Fruit fly (Drosophila melanogaster) whole organism, embryonic: ENCODE measurements around the gene kat80.

Experiments used
- Adf1 ChIP-seq: fragments of 200-800 bp; sonication (Bioruptor generic); IDR thresholded peaks from 2 replicates; pipeline ENCODE4 v1.3.6; 2022; ENCODE audit warnings: missing biosample characterization, missing genetic modification characterization
- CG10366 ChIP-seq: fragments of 200-800 bp; sonication (Bioruptor generic); IDR thresholded peaks from 2 replicates; pipeline ENCODE4 v1.3.6; 2022; ENCODE audit warnings: missing biosample characterization, missing genetic modification characterization
- CG11695 ChIP-seq: fragments of 200-800 bp; sonication (Bioruptor generic); IDR thresholded peaks from 3 replicates; pipeline ENCODE4 v1.3.6; 2022; ENCODE audit warnings: missing biosample characterization, missing genetic modification characterization
- CG12769 ChIP-seq: fragments of 200-800 bp; sonication (Bioruptor generic); optimal IDR thresholded peaks from 2 replicates; lab custom pipeline; 2019; ENCODE audit warnings: missing biosample characterization, mild to moderate bottlenecking, missing genetic modification characterization, moderate library complexity
- CG14441 ChIP-seq: fragments of 200-800 bp; sonication (Bioruptor generic); IDR thresholded peaks from 2 replicates; pipeline ENCODE4 v1.3.6; 2022; ENCODE audit warnings: missing biosample characterization, missing genetic modification characterization
- CG15696 ChIP-seq: fragments of 200-800 bp; sonication (Bioruptor generic); optimal IDR thresholded peaks from 2 replicates; lab custom pipeline; 2019; ENCODE audit warnings: missing biosample characterization, mild to moderate bottlenecking, missing genetic modification characterization, moderate library complexity
- CG1647 ChIP-seq: fragments of 200-800 bp; sonication (Bioruptor generic); optimal IDR thresholded peaks from 3 replicates; lab custom pipeline; 2016; ENCODE audit warnings: missing biosample characterization, missing genetic modification characterization
- CG16779 ChIP-seq: fragments of 200-800 bp; sonication (Bioruptor generic); IDR thresholded peaks from 2 replicates; pipeline ENCODE4 v1.3.6; 2022; ENCODE audit warnings: missing biosample characterization, missing genetic modification characterization
- CG18599 ChIP-seq: fragments of 200-800 bp; sonication (Bioruptor generic); optimal IDR thresholded peaks from 3 replicates; lab custom pipeline; 2017; ENCODE audit warnings: missing biosample characterization, missing genetic modification characterization, mild to moderate bottlenecking, moderate library complexity, missing genetic modification reagents
- CG2199 ChIP-seq: fragments of 200-800 bp; sonication (Bioruptor generic); IDR thresholded peaks from 3 replicates; pipeline ENCODE4 v1.3.6; 2022; ENCODE audit warnings: missing biosample characterization, missing genetic modification characterization
- CG2712 ChIP-seq: fragments of 200-800 bp; optimal IDR thresholded peaks from 3 replicates; lab custom pipeline; 2019; ENCODE audit warnings: missing biosample characterization, mild to moderate bottlenecking, missing genetic modification characterization, moderate library complexity
- CG3163 ChIP-seq: fragments of 200-800 bp; sonication (Bioruptor generic); optimal IDR thresholded peaks from 3 replicates; lab custom pipeline; 2016; ENCODE audit warnings: missing biosample characterization, missing genetic modification characterization
- CG3995 ChIP-seq: fragments of 200-800 bp; sonication (Bioruptor generic); optimal IDR thresholded peaks from 3 replicates; lab custom pipeline; 2016; ENCODE audit warnings: missing biosample characterization, missing genetic modification characterization
- CG4282 ChIP-seq: fragments of 200-800 bp; sonication (Bioruptor generic); optimal IDR thresholded peaks from 2 replicates; lab custom pipeline; 2016; ENCODE audit warnings: missing biosample characterization, missing genetic modification characterization
- CG9727 ChIP-seq: fragments of 200-800 bp; sonication (Bioruptor generic); optimal IDR thresholded peaks from 3 replicates; lab custom pipeline; 2017; ENCODE audit warnings: missing biosample characterization, mild to moderate bottlenecking, missing genetic modification characterization
- D ChIP-seq, 2 experiments: fragments of 200-800 bp in 1 of 2; fragments of >200 bp in 1 of 2; sonication (Bioruptor generic) in 1 of 2; optimal IDR thresholded peaks; 2 replicates in 1 of 2; 3 replicates in 1 of 2; lab custom pipeline; 2017; ENCODE audit warnings: mild to moderate bottlenecking in 1 of 2, missing biosample characterization in 1 of 2, missing genetic modification characterization in 1 of 2, missing genetic modification reagents in 1 of 2
- Dek ChIP-seq: fragments of 200-800 bp; sonication (Bioruptor generic); optimal IDR thresholded peaks from 3 replicates; lab custom pipeline; 2019; ENCODE audit warnings: missing biosample characterization, mild to moderate bottlenecking, missing genetic modification characterization, moderate library complexity
- H15 ChIP-seq: fragments of 200-800 bp; sonication (Bioruptor generic); IDR thresholded peaks from 3 replicates; pipeline ENCODE4 v1.3.6; 2022; ENCODE audit warnings: missing biosample characterization, missing genetic modification characterization
- HLH54F ChIP-seq: fragments of 200-800 bp; sonication (Bioruptor generic); optimal IDR thresholded peaks from 3 replicates; lab custom pipeline; 2016; ENCODE audit warnings: missing biosample characterization, missing genetic modification characterization
- Nf-YA ChIP-seq: fragments of 200-800 bp; sonication (Bioruptor generic); IDR thresholded peaks from 2 replicates; pipeline ENCODE4 v1.3.6; 2022; ENCODE audit warnings: missing biosample characterization, missing genetic modification characterization
- NfI ChIP-seq: fragments of 200-800 bp; sonication (Bioruptor generic); optimal IDR thresholded peaks from 3 replicates; lab custom pipeline; 2018; ENCODE audit warnings: missing biosample characterization, mild to moderate bottlenecking, missing genetic modification characterization, moderate library complexity
- Poxn ChIP-seq: fragments of 200-800 bp; sonication (Bioruptor generic); IDR thresholded peaks from 2 replicates; pipeline ENCODE4 v1.3.6; 2022; ENCODE audit warnings: missing biosample characterization, missing genetic modification characterization
- Sin3A ChIP-seq: fragments of >200 bp; optimal IDR thresholded peaks from 2 replicates; lab custom pipeline; 2018
- TFAM ChIP-seq: fragments of 200-800 bp; sonication (Bioruptor generic); optimal IDR thresholded peaks from 2 replicates; lab custom pipeline; 2017; ENCODE audit warnings: missing biosample characterization, missing genetic modification characterization, inconsistent platforms
- Xbp1 ChIP-seq: fragments of 200-800 bp; sonication (Bioruptor generic); optimal IDR thresholded peaks from 3 replicates; lab custom pipeline; 2016; ENCODE audit warnings: missing biosample characterization, mild to moderate bottlenecking, missing genetic modification characterization
- amos ChIP-seq: fragments of 200-800 bp; sonication (Bioruptor generic); IDR thresholded peaks from 2 replicates; pipeline ENCODE4 v1.3.6; 2022; ENCODE audit warnings: missing biosample characterization, missing genetic modification characterization; ENCODE audit not compliant: partially characterized antibody
- ash1 ChIP-seq: fragments of 200-800 bp; sonication (Bioruptor generic); optimal IDR thresholded peaks from 2 replicates; lab custom pipeline; 2018; ENCODE audit warnings: missing biosample characterization, mild to moderate bottlenecking, missing genetic modification characterization
- az2 ChIP-seq: fragments of 200-800 bp; sonication (Bioruptor generic); optimal IDR thresholded peaks from 3 replicates; lab custom pipeline; 2016; ENCODE audit warnings: missing biosample characterization, missing genetic modification characterization
- chm ChIP-seq: fragments of 200-800 bp; sonication (Bioruptor generic); IDR thresholded peaks from 2 replicates; pipeline ENCODE4 v1.3.6; 2022; ENCODE audit warnings: missing biosample characterization, missing genetic modification characterization
- dmrt11E ChIP-seq: fragments of 200-800 bp; sonication (Bioruptor generic); optimal IDR thresholded peaks from 3 replicates; lab custom pipeline; 2018; ENCODE audit warnings: missing biosample characterization, mild to moderate bottlenecking, missing genetic modification characterization, moderate library complexity
- ewg ChIP-seq: fragments of 200-800 bp; sonication (Bioruptor generic); optimal IDR thresholded peaks from 3 replicates; lab custom pipeline; 2017; ENCODE audit warnings: mild to moderate bottlenecking, missing biosample characterization, missing genetic modification reagents, missing genetic modification characterization
- fu2 ChIP-seq: fragments of 200-800 bp; sonication (Bioruptor generic); optimal IDR thresholded peaks from 2 replicates; lab custom pipeline; 2016; ENCODE audit warnings: missing biosample characterization, missing genetic modification characterization
- gfzf ChIP-seq: fragments of 200-800 bp; sonication (Bioruptor generic); optimal IDR thresholded peaks from 2 replicates; lab custom pipeline; 2016; ENCODE audit warnings: missing biosample characterization, mild to moderate bottlenecking, missing genetic modification characterization, moderate library complexity
- grn ChIP-seq: fragments of 200-800 bp; sonication (Bioruptor generic); optimal IDR thresholded peaks from 3 replicates; lab custom pipeline; 2017; ENCODE audit warnings: missing biosample characterization, missing genetic modification characterization
- ham ChIP-seq: fragments of 200-800 bp; sonication (Bioruptor generic); IDR thresholded peaks from 2 replicates; pipeline ENCODE4 v1.3.6; 2022; ENCODE audit warnings: missing biosample characterization, missing genetic modification characterization
- hkb ChIP-seq, 2 experiments: fragments of 200-800 bp in 1 of 2; fragments of >200 bp in 1 of 2; sonication (Bioruptor generic) in 1 of 2; IDR thresholded peaks in 1 of 2; optimal IDR thresholded peaks in 1 of 2; 2 replicates each; pipeline versions ENCODE4 v1.3.6 to Lab custom; 2017 to 2022; ENCODE audit warnings: missing biosample characterization in 1 of 2, missing genetic modification characterization in 1 of 2
- kay ChIP-seq: fragments of 200-800 bp; sonication (Bioruptor generic); optimal IDR thresholded peaks from 2 replicates; lab custom pipeline; 2016; ENCODE audit warnings: missing biosample characterization, missing genetic modification characterization
- nerfin-1 ChIP-seq: fragments of 200-800 bp; sonication (Bioruptor generic); optimal IDR thresholded peaks from 3 replicates; lab custom pipeline; 2019; ENCODE audit warnings: missing biosample characterization, mild to moderate bottlenecking, missing genetic modification characterization, moderate library complexity
- nerfin-2 ChIP-seq: fragments of 200-800 bp; sonication (Bioruptor generic); IDR thresholded peaks from 2 replicates; pipeline ENCODE4 v1.3.6; 2022; ENCODE audit warnings: missing biosample characterization, missing genetic modification characterization; ENCODE audit not compliant: partially characterized antibody
- odd ChIP-seq: fragments of 200-800 bp; sonication (Bioruptor generic); optimal IDR thresholded peaks from 2 replicates; lab custom pipeline; 2017; ENCODE audit warnings: missing biosample characterization, mild to moderate bottlenecking, missing genetic modification characterization
- pita ChIP-seq: fragments of 200-800 bp; sonication (Bioruptor generic); optimal IDR thresholded peaks from 2 replicates; lab custom pipeline; 2017; ENCODE audit warnings: missing biosample characterization, mild to moderate bottlenecking, missing genetic modification characterization
- pzg ChIP-seq: fragments of 200-800 bp; sonication (Bioruptor generic); optimal IDR thresholded peaks from 3 replicates; lab custom pipeline; 2018; ENCODE audit warnings: missing biosample characterization, mild to moderate bottlenecking, missing genetic modification characterization, moderate library complexity
- repo ChIP-seq: fragments of 200-800 bp; sonication (Bioruptor generic); optimal IDR thresholded peaks from 2 replicates; lab custom pipeline; 2016; ENCODE audit warnings: missing biosample characterization, missing genetic modification characterization
- ro ChIP-seq: fragments of 200-800 bp; sonication (Bioruptor generic); IDR thresholded peaks from 2 replicates; pipeline ENCODE4 v1.3.6; 2022; ENCODE audit warnings: missing biosample characterization, missing genetic modification characterization
- sd ChIP-seq: fragments of 200-800 bp; sonication (Bioruptor generic); optimal IDR thresholded peaks from 3 replicates; lab custom pipeline; 2018; ENCODE audit warnings: missing biosample characterization, mild to moderate bottlenecking, missing genetic modification characterization, moderate library complexity
- sens ChIP-seq: fragments of 200-800 bp; sonication (Bioruptor generic); peaks from one replicate; lab custom pipeline; 2016; ENCODE audit warnings: missing biosample characterization, missing genetic modification characterization
- slp2 ChIP-seq: fragments of 200-800 bp; sonication (Bioruptor generic); optimal IDR thresholded peaks from 2 replicates; lab custom pipeline; 2016; ENCODE audit warnings: missing biosample characterization, missing genetic modification characterization
- ssp ChIP-seq: fragments of 200-800 bp; sonication (Bioruptor generic); IDR thresholded peaks from 2 replicates; pipeline ENCODE4 v1.3.6; 2022; ENCODE audit warnings: missing biosample characterization, missing genetic modification characterization
- wek ChIP-seq: fragments of 200-800 bp; sonication (Bioruptor generic); optimal IDR thresholded peaks from 3 replicates; lab custom pipeline; 2018; ENCODE audit warnings: missing biosample characterization, mild to moderate bottlenecking, missing genetic modification characterization, moderate library complexity

The kat80 gene

DNA sequence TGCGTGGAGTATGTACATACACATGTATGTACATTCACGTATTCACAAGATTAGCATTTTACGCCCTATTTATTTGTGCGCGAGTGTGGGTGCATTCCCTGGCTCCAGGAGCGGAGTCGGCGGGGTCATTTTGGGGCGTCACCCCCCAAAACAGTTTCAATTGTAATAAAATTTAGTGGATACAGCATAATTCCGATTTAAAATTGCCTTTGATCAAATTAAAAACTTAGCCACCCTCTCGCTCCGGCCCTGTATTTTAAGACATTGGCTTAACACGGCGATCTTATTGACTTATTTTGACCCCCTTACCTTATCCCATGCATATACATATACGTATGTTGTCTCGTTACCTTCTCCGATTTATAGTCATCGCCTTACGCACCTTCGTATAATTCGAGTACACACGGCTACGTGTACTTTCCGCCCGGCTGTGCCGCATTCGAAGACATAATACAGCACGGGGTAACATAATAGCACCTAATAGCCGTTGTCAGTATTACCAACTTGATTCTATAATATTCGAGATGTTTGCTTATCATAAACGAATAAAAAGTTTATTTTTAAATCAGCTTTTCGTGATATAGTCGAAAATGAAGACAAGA lies 3.5 kb upstream of the kat80 start (continued):
- TF ChIP-seq CG10366 (GFP tag; lab: Robert Waterston, UW) (peak; percentile 94), fu2 (GFP tag; lab: Kevin White, UChicago) (peak; percentile 58), Adf1 (GFP tag; lab: Robert Waterston, UW) (peak; percentile 31; the same call in 1 of the 2 replicates), CG2712 (peak; percentile 75), sd (peak; percentile 66), CG2199 (GFP tag; lab: Robert Waterston, UW) (peak; percentile 84), ro (peak; percentile 77), CG9727 (GFP tag; lab: Kevin White, UChicago) (peak; percentile 70), D (optimal IDR thresholded peaks at IDR 0.05; lab: Kevin White, UChicago) (no peak), D (GFP tag; optimal IDR thresholded peaks at IDR 0.05; lab: Kevin White, UChicago) (peak; percentile 70), ssp (GFP tag; lab: Robert Waterston, UW) (peak; percentile 85), CG12769 (tag; lab: Kevin White, UChicago) (peak; percentile 89), NfI (peak; percentile 74), ewg (GFP tag; lab: Kevin White, UChicago) (peak; percentile 66), CG3995 (GFP tag; lab: Kevin White, UChicago) (peak; percentile 33), Poxn (GFP tag; lab: Robert Waterston, UW) (peak; percentile 74), pzg (GFP tag; lab: Kevin White, UChicago) (peak; percentile 8), hkb (optimal IDR thresholded peaks at IDR 0.05; lab: Kevin White, UChicago) (no peak), hkb (GFP tag; IDR thresholded peaks at IDR 0.05; lab: Robert Waterston, UW) (peak; percentile 85), odd (GFP tag; lab: Kevin White, UChicago) (no peak), gfzf (GFP tag; lab: Kevin White, UChicago) (no peak), HLH54F (GFP tag; lab: Kevin White, UChicago) (peak; percentile 69), repo (GFP tag; lab: Kevin White, UChicago) (peak; percentile 22), amos (GFP tag; lab: Robert Waterston, UW) (peak; percentile 54), Xbp1 (GFP tag; lab: Kevin White, UChicago) (peak; percentile 83), CG1647 (GFP tag; lab: Kevin White, UChicago) (peak; percentile 64), pita (GFP tag; lab: Kevin White, UChicago) (no peak), CG15696 (tag; lab: Kevin White, UChicago) (peak; percentile 59), Dek (tag; lab: Kevin White, UChicago) (peak; percentile 58), ash1 (peak; percentile 39), CG18599 (GFP tag; lab: Kevin White, UChicago) (peak; percentile 73), CG14441 (GFP tag; lab: Robert Waterston, UW) (peak; percentile 93), nerfin-1 (tag; lab: Kevin White, UChicago) (peak; percentile 58), chm (peak; percentile 82), Nf-YA (GFP tag; lab: Robert Waterston, UW) (peak; percentile 79), dmrt11E (tag; lab: Kevin White, UChicago) (peak; percentile 61), TFAM (no peak), nerfin-2 (GFP tag; lab: Robert Waterston, UW) (no peak), CG16779 (GFP tag; lab: Robert Waterston, UW) (peak; percentile 23; the same call in 1 of the 2 replicates), grn (GFP tag; lab: Kevin White, UChicago) (no peak), ham (GFP tag; lab: Robert Waterston, UW) (peak; percentile 50; the same call in 1 of the 2 replicates), CG3163 (GFP tag; lab: Kevin White, UChicago) (no peak), sens (GFP tag; lab: Kevin White, UChicago) (peak; percentile 99), Sin3A (lab: Kevin White, UChicago) (no peak), CG11695 (GFP tag; lab: Robert Waterston, UW) (peak; percentile 79; the same call in 2 of the 3 replicates), wek (GFP tag; lab: Kevin White, UChicago) (peak; percentile 48), slp2 (GFP tag; lab: Kevin White, UChicago) (peak; percentile 87), az2 (GFP tag; lab: Kevin White, UChicago) (peak; percentile 78), CG4282 (GFP tag; lab: Kevin White, UChicago) (no peak), H15 (GFP tag; lab: Robert Waterston, UW) (peak; percentile 91), kay (peak; percentile 32)
